Worm (Caenorhabditis elegans) whole organism, late embryonic: ENCODE results near the gene srx-114.

Experiments used
- ahr-1 ChIP-seq: sonication (generic microtip); optimal IDR thresholded peaks from 2 replicates; lab custom pipeline; 2016; ENCODE audit warnings: missing genetic modification characterization, missing compliant biosample characterization
- ceh-18 ChIP-seq: sonication (generic microtip); optimal IDR thresholded peaks from 2 replicates; lab custom pipeline; 2016; ENCODE audit warnings: missing genetic modification characterization, missing compliant biosample characterization
- ceh-30 ChIP-seq: fragments of 150-350 bp; optimal IDR thresholded peaks from 2 replicates; lab custom pipeline; 2014; ENCODE audit warnings: missing biosample characterization, missing genetic modification characterization
- ceh-34 ChIP-seq: sonication (generic microtip); optimal IDR thresholded peaks from 2 replicates; lab custom pipeline; 2016; ENCODE audit warnings: mild to moderate bottlenecking, missing genetic modification characterization, missing compliant biosample characterization
- dmd-4 ChIP-seq: sonication (generic microtip); optimal IDR thresholded peaks from 2 replicates; lab custom pipeline; 2016; ENCODE audit warnings: borderline replicate concordance, missing genetic modification characterization, missing compliant biosample characterization
- fax-1 ChIP-seq: sonication (generic microtip); optimal IDR thresholded peaks from 2 replicates; lab custom pipeline; 2016; ENCODE audit warnings: missing genotype, missing genetic modification characterization, missing compliant biosample characterization
- hlh-6 ChIP-seq: sonication (generic microtip); optimal IDR thresholded peaks from 2 replicates; lab custom pipeline; 2016; ENCODE audit warnings: missing genotype, missing genetic modification characterization, missing compliant biosample characterization
- nhr-11 ChIP-seq: fragments of 150-350 bp; optimal IDR thresholded peaks from 2 replicates; lab custom pipeline; 2014; ENCODE audit warnings: missing biosample characterization, missing genetic modification characterization
- nhr-232 ChIP-seq: sonication (generic microtip); optimal IDR thresholded peaks from 2 replicates; lab custom pipeline; 2016; ENCODE audit warnings: missing genetic modification characterization, missing compliant biosample characterization
- pha-2 ChIP-seq: sonication (generic microtip); optimal IDR thresholded peaks from 2 replicates; lab custom pipeline; 2017; ENCODE audit warnings: mild to moderate bottlenecking, missing genetic modification characterization, missing compliant biosample characterization
- pqm-1 ChIP-seq: sonication (generic microtip); optimal IDR thresholded peaks from 2 replicates; lab custom pipeline; 2016; ENCODE audit warnings: missing genetic modification characterization, missing compliant biosample characterization
- sox-4 ChIP-seq: sonication (generic microtip); optimal IDR thresholded peaks from 2 replicates; lab custom pipeline; 2017; ENCODE audit warnings: mild to moderate bottlenecking, missing genetic modification characterization, inconsistent platforms, missing compliant biosample characterization
- tbx-2 ChIP-seq: sonication (generic microtip); optimal IDR thresholded peaks from 2 replicates; lab custom pipeline; 2016; ENCODE audit warnings: missing genetic modification characterization, missing compliant biosample characterization
- unc-55 ChIP-seq: sonication (generic microtip); optimal IDR thresholded peaks from 2 replicates; lab custom pipeline; 2017; ENCODE audit warnings: missing biosample characterization, missing genetic modification reagents, missing genetic modification characterization

- TF ChIP-seq unc-55 (no peak), nhr-232 (tag; lab: Kevin White, UChicago) (no peak), ceh-30 (tag; lab: Kevin White, UChicago) (no peak), pqm-1 (tag; lab: Kevin White, UChicago) (no peak), fax-1 (tag; lab: Kevin White, UChicago) (no peak), dmd-4 (tag; lab: Kevin White, UChicago) (no peak), nhr-11 (no peak), ceh-34 (no peak), ceh-18 (tag; lab: Kevin White, UChicago) (no peak), pha-2 (tag; lab: Kevin White, UChicago) (no peak), sox-4 (tag; lab: Kevin White, UChicago) (no peak), ahr-1 (tag; lab: Kevin White, UChicago) (no peak), tbx-2 (tag; lab: Kevin White, UChicago) (no peak), hlh-6 (tag; lab: Kevin White, UChicago) (no peak)
Observed at ce11 chrII:5414040-5414439, 18.9 kb downstream of the srx-114 start, which contains the start of the genes EEED8.14 and EEED8.3.
